Fruit fly (Drosophila melanogaster) whole organism, pupa: ENCODE data around the gene Nlg4.

Experiments used
- CG32121 ChIP-seq: fragments of 200-800 bp; sonication (Bioruptor generic); IDR thresholded peaks from 2 replicates; pipeline ENCODE4 v1.3.6; 2022; ENCODE audit warnings: missing biosample characterization, missing genetic modification characterization
- CG9948 ChIP-seq: fragments of 200-800 bp; sonication (Bioruptor generic); optimal IDR thresholded peaks from 2 replicates; lab custom pipeline; 2018; ENCODE audit warnings: missing biosample characterization, mild to moderate bottlenecking, missing genetic modification characterization, moderate library complexity
- EcR ChIP-seq: fragments of 200-800 bp; sonication (Bioruptor generic); optimal IDR thresholded peaks from 3 replicates; lab custom pipeline; 2019; ENCODE audit warnings: missing biosample characterization, missing genetic modification characterization, mild to moderate bottlenecking, moderate library complexity, missing genetic modification reagents

DNA sequence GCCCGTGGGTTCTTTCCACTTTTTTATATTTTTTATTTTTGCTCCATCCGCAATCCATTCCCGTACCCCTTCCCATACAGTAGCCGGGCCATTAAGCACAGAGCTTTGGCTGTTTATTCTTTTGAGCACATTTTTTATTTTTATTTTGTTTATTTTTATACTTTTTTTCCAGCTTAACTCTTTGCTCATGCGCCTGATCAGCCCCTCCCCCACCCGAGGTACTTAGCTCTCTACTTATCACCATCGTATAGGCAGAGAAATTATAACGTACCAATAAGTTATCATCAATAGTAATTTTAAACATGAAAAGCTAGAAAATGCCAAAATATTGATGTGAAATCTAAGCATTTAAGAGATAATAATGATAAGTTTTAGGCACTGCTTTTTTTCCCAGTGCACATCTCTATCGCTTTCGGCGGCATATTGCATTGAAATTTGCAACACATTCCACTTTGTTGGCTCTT lies 75.9 kb downstream of the Nlg4 start:
- TF ChIP-seq CG9948 (tag; lab: Kevin White, UChicago) (peak; percentile 21), EcR (no peak), CG32121 (GFP tag; lab: Robert Waterston, UW) (peak; percentile 53; the same call in 1 of the 2 replicates)
